Fruit fly (Drosophila melanogaster) whole organism, embryonic: ENCODE data around the gene janB.

Source experiments
- CG1024 ChIP-seq: fragments of 200-800 bp; sonication (Bioruptor generic); IDR thresholded peaks from 2 replicates; pipeline ENCODE4 v1.3.6; 2022; ENCODE audit warnings: missing biosample characterization, missing genetic modification characterization
- CG10267 ChIP-seq: fragments of 200-800 bp; sonication (Bioruptor generic); optimal IDR thresholded peaks from 2 replicates; lab custom pipeline; 2018; ENCODE audit warnings: missing biosample characterization, mild to moderate bottlenecking, missing genetic modification characterization, moderate library complexity
- CG10366 ChIP-seq: fragments of 200-800 bp; sonication (Bioruptor generic); IDR thresholded peaks from 2 replicates; pipeline ENCODE4 v1.3.6; 2022; ENCODE audit warnings: missing biosample characterization, missing genetic modification characterization
- CG11560 ChIP-seq: fragments of 200-800 bp; sonication (Bioruptor generic); IDR thresholded peaks from 3 replicates; pipeline ENCODE4 v1.3.6; 2022; ENCODE audit warnings: missing biosample characterization, missing genetic modification characterization
- CG15514 ChIP-seq: fragments of 200-800 bp; sonication (Bioruptor generic); optimal IDR thresholded peaks from 3 replicates; lab custom pipeline; 2017; ENCODE audit warnings: missing biosample characterization, missing genetic modification characterization, mild to moderate bottlenecking, moderate library complexity, missing genetic modification reagents
- CG18599 ChIP-seq: fragments of 200-800 bp; sonication (Bioruptor generic); optimal IDR thresholded peaks from 3 replicates; lab custom pipeline; 2017; ENCODE audit warnings: missing biosample characterization, missing genetic modification characterization, mild to moderate bottlenecking, moderate library complexity, missing genetic modification reagents
- CG2116 ChIP-seq: fragments of 200-800 bp; sonication (Bioruptor generic); optimal IDR thresholded peaks from 3 replicates; lab custom pipeline; 2018; ENCODE audit warnings: missing biosample characterization, mild to moderate bottlenecking, missing genetic modification characterization
- CG2129 ChIP-seq: fragments of 200-800 bp; sonication (Bioruptor generic); IDR thresholded peaks from 2 replicates; pipeline ENCODE4 v1.3.6; 2022; ENCODE audit warnings: missing biosample characterization, missing genetic modification characterization; ENCODE audit not compliant: partially characterized antibody
- CG31365 ChIP-seq: fragments of 200-800 bp; sonication (Bioruptor generic); optimal IDR thresholded peaks from 2 replicates; lab custom pipeline; 2018; ENCODE audit warnings: missing biosample characterization, mild to moderate bottlenecking, missing genetic modification characterization
- CG3847 ChIP-seq: fragments of 200-800 bp; sonication (Bioruptor generic); IDR thresholded peaks from 2 replicates; pipeline ENCODE4 v1.3.6; 2022; ENCODE audit warnings: missing biosample characterization, missing genetic modification characterization
- CG42726 ChIP-seq: fragments of 200-800 bp; sonication (Bioruptor generic); IDR thresholded peaks from 2 replicates; pipeline ENCODE4 v1.3.6; 2022; ENCODE audit warnings: missing biosample characterization, missing genetic modification characterization; ENCODE audit not compliant: partially characterized antibody
- CG4360 ChIP-seq: fragments of 200-800 bp; sonication (Bioruptor generic); IDR thresholded peaks from 2 replicates; pipeline ENCODE4 v1.3.6; 2022; ENCODE audit warnings: missing biosample characterization, missing genetic modification characterization
- CG6791 ChIP-seq: fragments of 200-800 bp; sonication (Bioruptor generic); IDR thresholded peaks from 3 replicates; pipeline ENCODE4 v1.3.6; 2022; ENCODE audit warnings: missing biosample characterization, missing genetic modification characterization; ENCODE audit not compliant: partially characterized antibody
- CG7839 ChIP-seq: fragments of 200-800 bp; sonication (Bioruptor generic); optimal IDR thresholded peaks from 3 replicates; lab custom pipeline; 2018; ENCODE audit warnings: missing biosample characterization, mild to moderate bottlenecking, missing genetic modification characterization, moderate library complexity
- CG7963 ChIP-seq: fragments of 200-800 bp; sonication (Bioruptor generic); IDR thresholded peaks from 3 replicates; pipeline ENCODE4 v1.3.6; 2022; ENCODE audit warnings: missing biosample characterization, missing genetic modification characterization; ENCODE audit not compliant: partially characterized antibody
- CG9215 ChIP-seq: fragments of 200-800 bp; sonication (Bioruptor generic); IDR thresholded peaks from 2 replicates; pipeline ENCODE4 v1.3.6; 2022; ENCODE audit warnings: missing biosample characterization, missing genetic modification characterization
- CG9797 ChIP-seq: fragments of 200-800 bp; sonication (Bioruptor generic); optimal IDR thresholded peaks from 3 replicates; lab custom pipeline; 2018; ENCODE audit warnings: missing biosample characterization, mild to moderate bottlenecking, missing genetic modification characterization
- Doc3 ChIP-seq: fragments of 200-800 bp; sonication (Bioruptor generic); IDR thresholded peaks from 3 replicates; pipeline ENCODE4 v1.3.6; 2022; ENCODE audit warnings: missing biosample characterization, missing genetic modification characterization; ENCODE audit not compliant: partially characterized antibody
- Dp ChIP-seq: fragments of 200-800 bp; sonication (Bioruptor generic); optimal IDR thresholded peaks from 2 replicates; lab custom pipeline; 2018; ENCODE audit warnings: missing biosample characterization, mild to moderate bottlenecking, missing genetic modification characterization, moderate library complexity
- Dref ChIP-seq: fragments of 200-800 bp; sonication (Bioruptor generic); IDR thresholded peaks from 2 replicates; pipeline ENCODE4 v1.3.6; 2022; ENCODE audit warnings: missing biosample characterization, missing genetic modification characterization
- HLH4C ChIP-seq: fragments of 200-800 bp; sonication (Bioruptor generic); IDR thresholded peaks from 3 replicates; pipeline ENCODE4 v1.3.6; 2022; ENCODE audit warnings: missing biosample characterization, missing genetic modification characterization; ENCODE audit not compliant: partially characterized antibody
- HmgZ ChIP-seq: fragments of 200-800 bp; sonication (Bioruptor generic); optimal IDR thresholded peaks from 2 replicates; lab custom pipeline; 2018; ENCODE audit warnings: missing biosample characterization, mild to moderate bottlenecking, missing genetic modification characterization
- Hr78 ChIP-seq, 2 experiments: fragments of 200-800 bp in 1 of 2; fragments of >200 bp in 1 of 2; sonication (Bioruptor generic) in 1 of 2; optimal IDR thresholded peaks; 2 replicates each; lab custom pipeline; 2017 to 2019; ENCODE audit warnings: missing biosample characterization in 2 of 2, missing genetic modification characterization in 2 of 2, mild to moderate bottlenecking in 1 of 2, moderate library complexity in 1 of 2
- Med ChIP-seq: fragments of 200-800 bp; sonication (Bioruptor generic); peaks from one replicate; lab custom pipeline; 2016; ENCODE audit warnings: missing biosample characterization, missing genetic modification characterization, mild to moderate bottlenecking, inconsistent platforms, moderate library complexity
- Meics ChIP-seq: fragments of 200-800 bp; sonication (Bioruptor generic); optimal IDR thresholded peaks from 2 replicates; lab custom pipeline; 2017; ENCODE audit warnings: missing biosample characterization, mild to moderate bottlenecking, missing genetic modification characterization
- Mes4 ChIP-seq: fragments of 200-800 bp; sonication (Bioruptor generic); optimal IDR thresholded peaks from 2 replicates; lab custom pipeline; 2016; ENCODE audit warnings: missing biosample characterization, missing genetic modification characterization
- Neu2 ChIP-seq: fragments of 200-800 bp; sonication (Bioruptor generic); optimal IDR thresholded peaks from 3 replicates; lab custom pipeline; 2016; ENCODE audit warnings: missing biosample characterization, missing genetic modification characterization, borderline replicate concordance
- NfI ChIP-seq: fragments of 200-800 bp; sonication (Bioruptor generic); optimal IDR thresholded peaks from 3 replicates; lab custom pipeline; 2018; ENCODE audit warnings: missing biosample characterization, mild to moderate bottlenecking, missing genetic modification characterization, moderate library complexity
- Opbp ChIP-seq: fragments of 200-800 bp; sonication (Bioruptor generic); IDR thresholded peaks from 3 replicates; pipeline ENCODE4 v1.3.6; 2022; ENCODE audit warnings: missing biosample characterization, missing genetic modification characterization; ENCODE audit not compliant: partially characterized antibody
- PHDP ChIP-seq: fragments of 200-800 bp; sonication (Bioruptor generic); optimal IDR thresholded peaks from 3 replicates; lab custom pipeline; 2018; ENCODE audit warnings: missing biosample characterization, mild to moderate bottlenecking, missing genetic modification characterization, moderate library complexity
- Scr ChIP-seq: fragments of 200-800 bp; sonication (Bioruptor generic); IDR thresholded peaks from 2 replicates; pipeline ENCODE4 v1.3.6; 2022; ENCODE audit warnings: missing biosample characterization, missing genetic modification characterization; ENCODE audit not compliant: partially characterized antibody
- Sry-δ ChIP-seq: fragments of 200-800 bp; sonication (Bioruptor generic); optimal IDR thresholded peaks from 2 replicates; lab custom pipeline; 2016; ENCODE audit warnings: missing biosample characterization, missing genetic modification characterization
- TFAM ChIP-seq: fragments of 200-800 bp; sonication (Bioruptor generic); optimal IDR thresholded peaks from 2 replicates; lab custom pipeline; 2017; ENCODE audit warnings: missing biosample characterization, missing genetic modification characterization, inconsistent platforms
- ap ChIP-seq: fragments of 200-800 bp; sonication (Bioruptor generic); IDR thresholded peaks from 2 replicates; pipeline ENCODE4 v1.3.6; 2022; ENCODE audit warnings: missing biosample characterization, missing genetic modification characterization
- dimm ChIP-seq: fragments of 200-800 bp; sonication (Bioruptor generic); IDR thresholded peaks from 2 replicates; pipeline ENCODE4 v1.3.6; 2022; ENCODE audit warnings: missing biosample characterization, missing genetic modification characterization
- dpn ChIP-seq, 2 experiments: fragments of 200-800 bp; sonication (Bioruptor generic); optimal IDR thresholded peaks; 3 replicates each; lab custom pipeline; 2016; ENCODE audit warnings: missing biosample characterization in 2 of 2, missing genetic modification characterization in 2 of 2
- eyg ChIP-seq: fragments of 200-800 bp; sonication (Bioruptor generic); optimal IDR thresholded peaks from 3 replicates; lab custom pipeline; 2016; ENCODE audit warnings: missing biosample characterization, missing genetic modification characterization
- fd102C ChIP-seq: fragments of 200-800 bp; sonication (Bioruptor generic); optimal IDR thresholded peaks from 2 replicates; lab custom pipeline; 2018; ENCODE audit warnings: missing biosample characterization, mild to moderate bottlenecking, missing genetic modification characterization, moderate library complexity
- inv ChIP-seq: fragments of 200-800 bp; sonication (Bioruptor generic); IDR thresholded peaks from 2 replicates; pipeline ENCODE4 v1.3.6; 2022; ENCODE audit warnings: missing biosample characterization, missing genetic modification characterization; ENCODE audit not compliant: partially characterized antibody
- ken ChIP-seq: fragments of 200-800 bp; sonication (Bioruptor generic); IDR thresholded peaks from 3 replicates; pipeline ENCODE4 v1.3.6; 2022; ENCODE audit warnings: missing biosample characterization, missing genetic modification characterization
- lab ChIP-seq: fragments of 200-800 bp; sonication (Bioruptor generic); optimal IDR thresholded peaks from 3 replicates; lab custom pipeline; 2017; ENCODE audit warnings: missing biosample characterization, missing genetic modification characterization, mild to moderate bottlenecking, moderate library complexity, missing genetic modification reagents
- nerfin-2 ChIP-seq: fragments of 200-800 bp; sonication (Bioruptor generic); IDR thresholded peaks from 2 replicates; pipeline ENCODE4 v1.3.6; 2022; ENCODE audit warnings: missing biosample characterization, missing genetic modification characterization; ENCODE audit not compliant: partially characterized antibody
- nmo ChIP-seq: fragments of 200-800 bp; sonication (Bioruptor generic); optimal IDR thresholded peaks from 2 replicates; lab custom pipeline; 2018; ENCODE audit warnings: missing biosample characterization, mild to moderate bottlenecking, missing genetic modification characterization, moderate library complexity
- pnt ChIP-seq: fragments of 200-800 bp; sonication (Bioruptor generic); optimal IDR thresholded peaks from 3 replicates; lab custom pipeline; 2016; ENCODE audit warnings: missing biosample characterization, missing genetic modification characterization
- sob ChIP-seq: fragments of 200-800 bp; sonication (Bioruptor generic); IDR thresholded peaks from 2 replicates; pipeline ENCODE4 v1.3.6; 2022; ENCODE audit warnings: missing biosample characterization, missing genetic modification characterization
- trem ChIP-seq: fragments of 200-800 bp; optimal IDR thresholded peaks from 3 replicates; lab custom pipeline; 2019; ENCODE audit warnings: missing biosample characterization, mild to moderate bottlenecking, missing genetic modification characterization, moderate library complexity
- ttk ChIP-seq: fragments of 200-800 bp; sonication (Bioruptor generic); IDR thresholded peaks from 2 replicates; pipeline ENCODE4 v2.1.2; 2022; ENCODE audit warnings: missing biosample characterization, missing genetic modification characterization
- unc-4 ChIP-seq: fragments of 200-800 bp; sonication (Bioruptor generic); IDR thresholded peaks from 2 replicates; pipeline ENCODE4 v1.3.6; 2022; ENCODE audit warnings: missing biosample characterization, missing genetic modification characterization; ENCODE audit not compliant: partially characterized antibody
- vfl ChIP-seq: fragments of 200-800 bp; sonication (Bioruptor generic); optimal IDR thresholded peaks from 2 replicates; lab custom pipeline; 2016; ENCODE audit warnings: missing biosample characterization, missing genetic modification characterization

janB gene

DNA sequence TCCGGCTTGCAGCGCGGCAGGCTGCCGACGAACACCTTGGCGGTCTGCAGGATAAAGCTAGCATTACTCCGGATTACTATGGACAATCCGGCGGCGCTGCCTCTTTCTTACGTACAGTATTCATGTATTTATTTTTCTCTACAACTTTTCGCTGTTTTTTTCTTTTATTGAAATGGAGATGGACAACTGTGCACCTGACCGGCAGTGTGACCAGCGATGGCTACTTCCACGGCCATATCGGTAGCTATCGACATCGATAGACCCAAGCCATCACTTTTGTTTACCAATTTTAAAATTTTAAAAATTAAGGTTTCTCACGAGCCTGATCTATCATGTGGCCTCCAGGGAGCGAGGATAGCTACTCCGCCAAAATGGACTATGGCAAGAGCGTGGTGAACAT lies 43.5 kb downstream of the janB start, which contains the start of the genes CG7903 and Sas-6 (continued):
- TF ChIP-seq Sry-δ, result peak; percentile 94
- TF ChIP-seq nerfin-2, result peak; percentile 56; the same call in 1 of the 2 replicates
- TF ChIP-seq CG10366, result no peak
- no peak for TF ChIP-seq Hr78 (GFP tag; optimal IDR thresholded peaks at IDR 0.05; lab: Kevin White, UChicago)
- TF ChIP-seq Meics (GFP tag; lab: Kevin White, UChicago), result peak; percentile 92
- no peak for TF ChIP-seq lab
- TF ChIP-seq CG7839 (tag; lab: Kevin White, UChicago), result no peak
- TF ChIP-seq HmgZ, result peak; percentile 33
- peak; percentile 71; the same call in 2 of the 3 replicates for TF ChIP-seq CG7963 (GFP tag; lab: Robert Waterston, UW)
- peak; percentile 72 for TF ChIP-seq HLH4C (GFP tag; lab: Robert Waterston, UW)
- peak; percentile 60; the same call in 1 of the 3 replicates for TF ChIP-seq Opbp (GFP tag; lab: Robert Waterston, UW)
- peak; percentile 81 for TF ChIP-seq CG9797
- TF ChIP-seq CG42726, result peak; percentile 77
- no peak for TF ChIP-seq pnt (GFP tag; lab: Kevin White, UChicago)
- TF ChIP-seq Doc3 (GFP tag; lab: Robert Waterston, UW), result peak; percentile 60; the same call in 2 of the 3 replicates
- TF ChIP-seq Med (GFP tag; lab: Kevin White, UChicago), result peak; percentile 79
- TF ChIP-seq nmo, result peak; percentile 20
- no peak for TF ChIP-seq Mes4 (GFP tag; lab: Kevin White, UChicago)
- TF ChIP-seq inv (GFP tag; lab: Robert Waterston, UW), result peak; percentile 66; the same call in 1 of the 2 replicates
- TF ChIP-seq unc-4 (GFP tag; lab: Robert Waterston, UW), result peak; percentile 77
- TF ChIP-seq CG3847, result no peak
- TF ChIP-seq Dref (GFP tag; lab: Robert Waterston, UW), result peak; percentile 89
- no peak for TF ChIP-seq CG4360
- no peak for TF ChIP-seq CG1024 (GFP tag; lab: Robert Waterston, UW)
- TF ChIP-seq Scr (GFP tag; lab: Robert Waterston, UW), result peak; percentile 75
- TF ChIP-seq Dp (GFP tag; lab: Kevin White, UChicago), result peak; percentile 67
- TF ChIP-seq CG2116 (GFP tag; lab: Kevin White, UChicago), result peak; percentile 92
- peak; percentile 88 for TF ChIP-seq CG6791 (GFP tag; lab: Robert Waterston, UW)
- no peak for TF ChIP-seq vfl (GFP tag; lab: Kevin White, UChicago)
- no peak for TF ChIP-seq dpn (GFP tag; optimal IDR thresholded peaks at IDR 0.05; lab: Kevin White, UChicago)
- TF ChIP-seq CG9215 (GFP tag; lab: Robert Waterston, UW), result no peak
- no peak for TF ChIP-seq CG18599 (GFP tag; lab: Kevin White, UChicago)
- no peak for TF ChIP-seq ken (GFP tag; lab: Robert Waterston, UW)
- no peak for TF ChIP-seq CG31365 (tag; lab: Kevin White, UChicago)
- no peak for TF ChIP-seq PHDP (tag; lab: Kevin White, UChicago)
- peak; percentile 33 for TF ChIP-seq trem (tag; lab: Kevin White, UChicago)
- TF ChIP-seq ttk (GFP tag; lab: Robert Waterston, UW), result no peak
- no peak for TF ChIP-seq dimm (GFP tag; lab: Robert Waterston, UW)
- TF ChIP-seq CG15514 (GFP tag; lab: Kevin White, UChicago), result peak; percentile 65
- TF ChIP-seq NfI (GFP tag; lab: Kevin White, UChicago), result no peak
- peak; percentile 2 for TF ChIP-seq CG10267 (tag; lab: Kevin White, UChicago)
- no peak for TF ChIP-seq TFAM
- TF ChIP-seq CG11560 (tag; lab: Robert Waterston, UW), result no peak
- TF ChIP-seq ap (GFP tag; lab: Robert Waterston, UW), result no peak
- no peak for TF ChIP-seq Neu2
- TF ChIP-seq sob (GFP tag; lab: Robert Waterston, UW), result 0 out of 2 replicates have a peak, but pooled peaks have one; percentile 26
- peak; percentile 22; the same call in 1 of the 2 replicates for TF ChIP-seq CG2129 (GFP tag; lab: Robert Waterston, UW)
- no peak for TF ChIP-seq fd102C
- TF ChIP-seq eyg (GFP tag; lab: Kevin White, UChicago), result no peak
